Fruit fly (Drosophila melanogaster): ENCODE data around the gene myd.

Gene myd

dm6 chr3R:19228080-19228479, 47.6 kb downstream of the myd start, which contains the start of gene CG11703:
CG11703 (minus strand) TSS chr3R:19228180.
- TF ChIP-seq pdm3 (GFP tag; optimal IDR thresholded peaks at IDR 0.05): no peak
- no peak for TF ChIP-seq fd59A (GFP tag; optimal IDR thresholded peaks at IDR 0.05)
- TF ChIP-seq acj6 (GFP tag; optimal IDR thresholded peaks at IDR 0.05): no peak
- no peak for TF ChIP-seq OdsH (GFP tag; optimal IDR thresholded peaks at IDR 0.05)
- TF ChIP-seq CG4318 (GFP tag; optimal IDR thresholded peaks at IDR 0.05): no peak
- TF ChIP-seq CG9139 (GFP tag; optimal IDR thresholded peaks at IDR 0.05): no peak
- TF ChIP-seq CG6276 (GFP tag; optimal IDR thresholded peaks at IDR 0.05): no peak
- TF ChIP-seq CG10631 (GFP tag; optimal IDR thresholded peaks at IDR 0.05): no peak
- no peak for TF ChIP-seq Eip93F (GFP tag; optimal IDR thresholded peaks at IDR 0.05)
- no peak for TF ChIP-seq CG3032 (tag; optimal IDR thresholded peaks at IDR 0.05)
- no peak for TF ChIP-seq ss (GFP tag; optimal IDR thresholded peaks at IDR 0.05)
- no peak for TF ChIP-seq Eip78C (GFP tag)

- no peak for TF ChIP-seq Hr38 (GFP tag; optimal IDR thresholded peaks at IDR 0.05)
- TF ChIP-seq CG7368 (GFP tag; optimal IDR thresholded peaks at IDR 0.05): no peak
- TF ChIP-seq CG3032 (tag; optimal IDR thresholded peaks at IDR 0.05): no peak
- no peak for TF ChIP-seq Eip93F (GFP tag; optimal IDR thresholded peaks at IDR 0.05)
- TF ChIP-seq CG1621 (tag; optimal IDR thresholded peaks at IDR 0.05): no peak
- no peak for TF ChIP-seq svp (GFP tag)
- no peak for TF ChIP-seq eg (GFP tag; IDR thresholded peaks at IDR 0.05)
- no peak for TF ChIP-seq CG6276 (GFP tag; optimal IDR thresholded peaks at IDR 0.05)
- TF ChIP-seq CG31627 (GFP tag; optimal IDR thresholded peaks at IDR 0.05): no peak
- TF ChIP-seq Lpt (GFP tag; optimal IDR thresholded peaks at IDR 0.05): no peak
- TF ChIP-seq topi (GFP tag; optimal IDR thresholded peaks at IDR 0.05): no peak
Observed at dm6 chr3R:19229245-19229644, 48.8 kb downstream of the myd start, which contains the start of the genes CG5250 and Polr2M. CG5250 (minus strand) TSS chr3R:19229276. Polr2M (plus strand) TSS chr3R:19229463.

dm6 chr3R:19238934-19239333, 58.5 kb downstream of the myd start:
- TF ChIP-seq CG16779 (tag; optimal IDR thresholded peaks at IDR 0.05): no peak
- TF ChIP-seq Sox15 (GFP tag; optimal IDR thresholded peaks at IDR 0.05): no peak
- no peak for TF ChIP-seq dac (GFP tag; optimal IDR thresholded peaks at IDR 0.05)
- TF ChIP-seq CG11294 (GFP tag; IDR thresholded peaks at IDR 0.05): no peak
- no peak for TF ChIP-seq pdm3 (GFP tag; optimal IDR thresholded peaks at IDR 0.05)
- TF ChIP-seq Gug (GFP tag; IDR thresholded peaks at IDR 0.05): no peak
- no peak for TF ChIP-seq Eip93F (GFP tag; optimal IDR thresholded peaks at IDR 0.05)

- TF ChIP-seq Eip78C (GFP tag) (no peak), CG11902 (GFP tag; optimal IDR thresholded peaks at IDR 0.05) (no peak), eg (GFP tag; IDR thresholded peaks at IDR 0.05) (no peak), pdm3 (GFP tag; optimal IDR thresholded peaks at IDR 0.05) (no peak), CG10669 (GFP tag; optimal IDR thresholded peaks at IDR 0.05) (no peak), fkh (GFP tag; optimal IDR thresholded peaks at IDR 0.05) (no peak), CG11294 (GFP tag; IDR thresholded peaks at IDR 0.05) (no peak), dsx (GFP tag; optimal IDR thresholded peaks at IDR 0.05; ENCODE audit: poor library complexity, severe bottlenecking) (no peak), spab (GFP tag; optimal IDR thresholded peaks at IDR 0.05) (no peak), Hr39 (GFP tag; optimal IDR thresholded peaks at IDR 0.05) (no peak), CG6792 (GFP tag; optimal IDR thresholded peaks at IDR 0.05) (no peak), Eip75B (GFP tag; optimal IDR thresholded peaks at IDR 0.05) (no peak), Hr38 (GFP tag; optimal IDR thresholded peaks at IDR 0.05) (no peak)
Observed at dm6 chr3R:19245399-19245798, 64.9 kb downstream of the myd start.

- no peak for TF ChIP-seq fd59A (GFP tag; optimal IDR thresholded peaks at IDR 0.05)
- TF ChIP-seq CG34406 (GFP tag; optimal IDR thresholded peaks at IDR 0.05): no peak
- TF ChIP-seq CG6854 (GFP tag; optimal IDR thresholded peaks at IDR 0.05): no peak
- TF ChIP-seq fkh (GFP tag; optimal IDR thresholded peaks at IDR 0.05): peak; percentile 68
- no peak for TF ChIP-seq achi (GFP tag; optimal IDR thresholded peaks at IDR 0.05)
Observed at dm6 chr3R:19246080-19246637, 65.7 kb downstream of the myd start, which contains the start of gene unc79. unc79 (minus strand) TSS chr3R:19246130.
